Worm (Caenorhabditis elegans) whole organism, L1 larva: Measurements from ENCODE around the gene C24H10.3.

ENCODE experiments used
- nhr-84 ChIP-seq: sonication (generic microtip); optimal IDR thresholded peaks from 2 replicates; lab custom pipeline; 2017; ENCODE audit warnings: missing biosample characterization, missing genetic modification characterization
- pag-3 ChIP-seq: sonication (generic microtip); optimal IDR thresholded peaks from 2 replicates; lab custom pipeline; 2017; ENCODE audit warnings: missing genetic modification characterization, mild to moderate bottlenecking, missing compliant biosample characterization, antibody characterized with exemption, borderline replicate concordance; ENCODE audit not compliant: insufficient read depth
- sptf-1 ChIP-seq: fragments of 150-350 bp; optimal IDR thresholded peaks from 2 replicates; lab custom pipeline; 2014; ENCODE audit warnings: missing biosample characterization, missing genetic modification characterization

ce11 chrX:5098935-5099334 lies 38.1 kb downstream of the C24H10.3 start:
- TF ChIP-seq pag-3 (no peak), sptf-1 (tag; lab: Kevin White, UChicago) (no peak), nhr-84 (tag; lab: Kevin White, UChicago) (no peak)
